Worm (Caenorhabditis elegans) whole organism, L4 larva: ENCODE data around the gene R04A9.1.

Experiments
- aly-2 ChIP-seq: sonication (generic microtip); optimal IDR thresholded peaks from 2 replicates; lab custom pipeline; 2018; ENCODE audit warnings: missing biosample characterization, missing genetic modification characterization
- ama-1 ChIP-seq: fragments of 150-350 bp; optimal IDR thresholded peaks from 2 replicates; lab custom pipeline; 2014; ENCODE audit warnings: inconsistent platforms, mixed read lengths
- ceh-28 ChIP-seq: fragments of 150-350 bp; optimal IDR thresholded peaks from 2 replicates; lab custom pipeline; 2014; ENCODE audit warnings: missing biosample characterization, missing genetic modification reagents, missing genetic modification characterization
- ceh-82 ChIP-seq: sonication (generic microtip); optimal IDR thresholded peaks from 2 replicates; lab custom pipeline; 2017; ENCODE audit warnings: missing biosample characterization, missing genetic modification characterization
- egl-27 ChIP-seq: sonication (generic microtip); optimal IDR thresholded peaks from 3 replicates; lab custom pipeline; 2017; ENCODE audit warnings: missing biosample characterization, missing genetic modification reagents, missing genetic modification characterization
- lin-38 ChIP-seq: fragments of 200-800 bp; sonication (Bioruptor generic); IDR thresholded peaks from 2 replicates; pipeline ENCODE4 v1.3.6; 2022; ENCODE audit warnings: missing genetic modification reagents, missing genetic modification characterization, missing compliant biosample characterization
- lsy-2 ChIP-seq, 2 experiments: fragments of 150-350 bp in 1 of 2; sonication (generic microtip) in 1 of 2; optimal IDR thresholded peaks; 2 replicates each; lab custom pipeline; 2014 to 2017; ENCODE audit warnings: missing biosample characterization in 2 of 2, missing genetic modification characterization in 2 of 2
- nhr-10 ChIP-seq: fragments of 150-350 bp; optimal IDR thresholded peaks from 2 replicates; lab custom pipeline; 2014; ENCODE audit warnings: missing biosample characterization, missing genetic modification characterization
- nhr-28 ChIP-seq: fragments of 150-350 bp; optimal IDR thresholded peaks from 2 replicates; lab custom pipeline; 2014; ENCODE audit warnings: missing biosample characterization, missing genetic modification characterization
- php-3 ChIP-seq: fragments of 200-800 bp; sonication (Bioruptor generic); IDR thresholded peaks from 2 replicates; pipeline ENCODE4 v1.3.6; 2022; ENCODE audit warnings: missing genetic modification reagents, missing genetic modification characterization, missing compliant biosample characterization
- pqm-1 ChIP-seq: sonication (generic microtip); optimal IDR thresholded peaks from 2 replicates; lab custom pipeline; 2017; ENCODE audit warnings: missing biosample characterization, missing genetic modification characterization
- tag-97 ChIP-seq: fragments of 200-800 bp; sonication (Bioruptor generic); IDR thresholded peaks from 2 replicates; pipeline ENCODE4 v1.3.6; 2022; ENCODE audit warnings: missing genetic modification characterization, missing compliant biosample characterization
- zag-1 ChIP-seq: fragments of 150-350 bp; optimal IDR thresholded peaks from 2 replicates; lab custom pipeline; 2014; ENCODE audit warnings: missing biosample characterization, missing genetic modification characterization

ce11 chrX:433747-434146, 29.1 kb downstream of the R04A9.1 start, which contains the start of gene dve-1:
- TF ChIP-seq nhr-28 (tag; lab: Kevin White, UChicago) (no peak), lsy-2 (tag; optimal IDR thresholded peaks at IDR 0.05; lab: Kevin White, UChicago) (no peak), ceh-82 (tag; lab: Kevin White, UChicago) (no peak), pqm-1 (tag; lab: Kevin White, UChicago) (no peak), nhr-10 (tag; lab: Kevin White, UChicago) (no peak), zag-1 (no peak), lin-38 (no peak), tag-97 (GFP tag; lab: Robert Waterston, UW) (no peak), php-3 (GFP tag; lab: Robert Waterston, UW) (no peak), aly-2 (no peak), egl-27 (no peak), ceh-28 (no peak), ama-1 (lab: Kevin White, UChicago) (no peak)
